Worm (Caenorhabditis elegans) whole organism, mixed stage, embryonic: ENCODE measurements around the gene best-5.

ENCODE experiments used
- ceh-83 ChIP-seq: fragments of 200-800 bp; sonication (Bioruptor generic); optimal IDR thresholded peaks from 2 replicates; lab custom pipeline; 2018; ENCODE audit warnings: mild to moderate bottlenecking, missing genetic modification characterization, missing compliant biosample characterization
- elt-1 ChIP-seq: sonication (generic microtip); optimal IDR thresholded peaks from 2 replicates; lab custom pipeline; 2017; ENCODE audit warnings: missing genetic modification characterization, mild to moderate bottlenecking, missing compliant biosample characterization, antibody characterized with exemption, moderate library complexity, borderline replicate concordance; ENCODE audit not compliant: insufficient read depth
- elt-3 ChIP-seq: fragments of 150-350 bp; optimal IDR thresholded peaks from 2 replicates; lab custom pipeline; 2014; ENCODE audit warnings: missing biosample characterization, missing genetic modification characterization
- lin-32 ChIP-seq: fragments of 200-800 bp; sonication (Bioruptor generic); optimal IDR thresholded peaks from 2 replicates; lab custom pipeline; 2018; ENCODE audit warnings: mild to moderate bottlenecking, missing genetic modification characterization, missing compliant biosample characterization
- lsy-2 ChIP-seq: fragments of 150-350 bp; optimal IDR thresholded peaks from 2 replicates; lab custom pipeline; 2014; ENCODE audit warnings: missing biosample characterization, missing genetic modification characterization
- mep-1 ChIP-seq: fragments of 150-350 bp; optimal IDR thresholded peaks from 2 replicates; lab custom pipeline; 2017; ENCODE audit warnings: missing biosample characterization, missing genetic modification reagents, missing genetic modification characterization, inconsistent platforms
- nhr-12 ChIP-seq: fragments of 150-350 bp; optimal IDR thresholded peaks from 2 replicates; lab custom pipeline; 2014; ENCODE audit warnings: missing biosample characterization, missing genetic modification characterization
- nhr-237 ChIP-seq: fragments of 150-350 bp; optimal IDR thresholded peaks from 2 replicates; lab custom pipeline; 2014; ENCODE audit warnings: missing biosample characterization, missing genetic modification characterization
- snpc-4 ChIP-seq: fragments of 150-350 bp; optimal IDR thresholded peaks from 2 replicates; lab custom pipeline; 2014; ENCODE audit warnings: missing biosample characterization, missing genetic modification characterization
- sptf-1 ChIP-seq: sonication (generic microtip); optimal IDR thresholded peaks from 2 replicates; lab custom pipeline; 2017; ENCODE audit warnings: mild to moderate bottlenecking, missing genetic modification characterization, moderate library complexity, missing compliant biosample characterization
- unc-39 ChIP-seq: fragments of 150-350 bp; optimal IDR thresholded peaks from 2 replicates; lab custom pipeline; 2014; ENCODE audit warnings: missing biosample characterization, missing genetic modification characterization
- zip-8 ChIP-seq: fragments of 150-350 bp; optimal IDR thresholded peaks from 2 replicates; lab custom pipeline; 2014; ENCODE audit warnings: missing biosample characterization, missing genetic modification characterization
- ztf-11 ChIP-seq: fragments of 150-350 bp; optimal IDR thresholded peaks from 2 replicates; lab custom pipeline; 2014; ENCODE audit warnings: missing biosample characterization, missing genetic modification characterization

ce11 chrIII:9717243-9717642, 27.2 kb upstream of the best-5 start:
- TF ChIP-seq unc-39 (tag; lab: Kevin White, UChicago) (no peak), lsy-2 (tag; lab: Kevin White, UChicago) (no peak), snpc-4 (tag; lab: Kevin White, UChicago) (no peak), elt-3 (no peak), zip-8 (no peak), nhr-237 (tag; lab: Kevin White, UChicago) (no peak), ztf-11 (tag; lab: Kevin White, UChicago) (no peak), mep-1 (tag; lab: Kevin White, UChicago) (no peak), sptf-1 (no peak), ceh-83 (no peak), lin-32 (GFP tag; lab: Kevin White, UChicago) (no peak), nhr-12 (tag; lab: Kevin White, UChicago) (no peak), elt-1 (tag; lab: Kevin White, UChicago) (no peak)
